Worm (Caenorhabditis elegans): ENCODE measurements around the gene K06A4.6.

DNA sequence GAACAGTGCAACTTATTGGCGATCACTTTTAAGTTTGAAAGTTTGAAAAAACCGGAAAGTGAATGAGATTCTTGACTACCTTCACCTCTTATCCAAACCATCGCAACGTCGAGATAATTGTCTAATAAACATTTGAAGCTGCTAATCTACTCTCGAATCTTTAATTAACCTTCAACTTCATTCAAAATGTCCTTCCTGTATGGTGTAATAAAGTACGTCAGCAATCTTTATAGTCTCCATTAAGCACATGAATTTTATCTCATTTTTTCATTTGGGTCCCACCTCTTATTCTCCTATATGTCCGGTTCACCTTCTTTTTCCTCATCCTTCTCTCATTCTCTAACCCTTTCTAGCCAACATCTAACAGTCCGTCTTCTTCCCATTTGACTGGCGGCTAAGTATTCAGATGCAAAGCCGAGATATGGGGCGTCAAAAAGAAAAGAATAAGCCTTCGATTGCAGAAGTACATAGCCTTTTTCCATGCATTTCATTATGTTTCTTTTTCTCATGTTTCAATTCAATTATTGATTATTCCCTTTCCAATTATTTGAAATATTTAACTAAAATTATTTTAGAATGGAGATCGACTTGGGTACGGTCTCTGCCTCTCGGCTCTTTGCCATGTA is 20.5 kb upstream of the K06A4.6 start, which contains the start of gene swt-5:
- TF ChIP-seq nhr-28 (tag; optimal IDR thresholded peaks at IDR 0.05) (no peak), ceh-82 (tag; optimal IDR thresholded peaks at IDR 0.05) (no peak), daf-16 (GFP tag; optimal IDR thresholded peaks at IDR 0.05) (no peak), daf-16 (tag; optimal IDR thresholded peaks at IDR 0.05) (no peak), snpc-4 (tag; optimal IDR thresholded peaks at IDR 0.05) (no peak), dpl-1 (GFP tag; optimal IDR thresholded peaks at IDR 0.05) (no peak), zag-1 (tag; optimal IDR thresholded peaks at IDR 0.05) (no peak), ces-1 (GFP tag; optimal IDR thresholded peaks at IDR 0.05) (no peak), saeg-2 (GFP tag; IDR thresholded peaks at IDR 0.05) (no peak), unc-62 (GFP tag; optimal IDR thresholded peaks at IDR 0.05 in 1 of 2) (no peak), unc-62 (tag; optimal IDR thresholded peaks at IDR 0.05) (no peak), aly-2 (tag; optimal IDR thresholded peaks at IDR 0.05) (no peak)
